Fruit fly (Drosophila melanogaster): ENCODE measurements around the gene RpL4.

DNA sequence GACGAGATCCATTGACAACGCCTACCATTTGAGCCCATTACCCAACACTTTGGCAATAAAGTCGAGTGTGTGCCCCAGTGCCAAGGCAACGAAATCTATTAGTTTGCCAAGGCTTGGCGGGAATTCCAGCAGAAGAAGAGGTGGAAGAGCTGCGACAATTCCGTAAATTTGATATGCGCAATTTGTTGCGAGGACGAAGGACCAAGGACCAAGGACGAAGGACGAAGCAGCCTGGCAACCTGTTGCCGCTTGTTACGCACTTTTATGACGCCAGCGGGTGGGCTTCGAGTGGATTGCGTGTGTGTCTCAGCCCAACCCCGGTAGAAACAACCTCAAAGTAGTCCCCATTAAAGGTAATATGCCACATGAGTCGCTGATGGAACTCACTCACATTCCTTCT is 34.5 kb upstream of the RpL4 start:
- TF ChIP-seq CG9139 (GFP tag; optimal IDR thresholded peaks at IDR 0.05) (no peak), CG4318 (GFP tag; optimal IDR thresholded peaks at IDR 0.05) (no peak), CG11902 (GFP tag; optimal IDR thresholded peaks at IDR 0.05) (no peak), cyc (GFP tag; optimal IDR thresholded peaks at IDR 0.05) (no peak), Gug (GFP tag; IDR thresholded peaks at IDR 0.05) (no peak), Sox102F (GFP tag; optimal IDR thresholded peaks at IDR 0.05) (no peak), Blimp-1 (GFP tag; optimal IDR thresholded peaks at IDR 0.05) (no peak), OdsH (GFP tag; optimal IDR thresholded peaks at IDR 0.05) (no peak), CG8119 (GFP tag; IDR thresholded peaks at IDR 0.05) (no peak), CG8632 (GFP tag; optimal IDR thresholded peaks at IDR 0.05) (no peak), Eip75B (GFP tag; optimal IDR thresholded peaks at IDR 0.05) (no peak)

Measured in whole organism, prepupa.